Worm (Caenorhabditis elegans): ENCODE measurements around the gene Y48B6A.5.

Gene Y48B6A.5

ce11 chrII:14175099-14175498 is at the start of gene Y48B6A.5:
Y48B6A.5 (minus strand) TSS chrII:14175199.
- TF ChIP-seq klf-2 (GFP tag; conservative IDR thresholded peaks at IDR 0.05) (no peak), T22C8.4 (GFP tag; IDR thresholded peaks at IDR 0.05) (no peak), ztf-29 (GFP tag; IDR thresholded peaks at IDR 0.05) (no peak), ztf-23 (GFP tag; IDR thresholded peaks at IDR 0.05) (no peak), cog-1 (tag; optimal IDR thresholded peaks at IDR 0.05) (no peak), tab-1 (GFP tag; IDR thresholded peaks at IDR 0.05) (no peak), med-1 (GFP tag; optimal IDR thresholded peaks at IDR 0.05; ENCODE audit: insufficient read depth) (no peak), ref-1 (GFP tag; conservative IDR thresholded peaks at IDR 0.05) (no peak), flt-1 (GFP tag; IDR thresholded peaks at IDR 0.05) (no peak)

ce11 chrII:14218142-14218541 is 43.1 kb upstream of the Y48B6A.5 start:
- TF ChIP-seq med-1 (GFP tag; optimal IDR thresholded peaks at IDR 0.05; ENCODE audit: insufficient read depth) = no peak

DNA sequence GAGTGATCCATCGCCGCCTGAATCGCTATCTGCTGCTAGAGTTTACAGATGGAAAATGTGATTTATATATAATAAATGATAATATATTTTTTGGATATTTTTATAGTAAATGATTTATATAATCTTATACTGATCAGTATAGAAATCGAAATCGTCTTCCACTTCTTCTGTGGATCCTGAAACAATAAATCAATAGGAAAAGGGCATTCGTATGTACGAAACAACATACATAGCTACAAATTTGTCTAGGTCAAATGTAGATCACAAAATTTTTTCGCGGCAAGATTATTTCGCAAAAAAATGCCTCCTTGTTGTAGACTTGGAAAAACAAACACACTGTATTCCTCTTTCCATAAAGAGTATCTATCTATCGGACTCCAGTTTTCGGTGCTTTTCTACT is 39.1 kb upstream of the Y48B6A.5 start, which contains the start of gene Y48B6A.10:
Y48B6A.10 (plus strand) TSS at position 301 of the 400 bp plus-strand sequence.
- TF ChIP-seq flt-1 (GFP tag; IDR thresholded peaks at IDR 0.05) = no peak
- TF ChIP-seq med-1 (GFP tag; optimal IDR thresholded peaks at IDR 0.05; ENCODE audit: insufficient read depth) = no peak
- no peak for TF ChIP-seq T22C8.4 (GFP tag; IDR thresholded peaks at IDR 0.05)
- TF ChIP-seq ref-1 (GFP tag; conservative IDR thresholded peaks at IDR 0.05) = no peak
- no peak for TF ChIP-seq tab-1 (GFP tag; IDR thresholded peaks at IDR 0.05)
- no peak for TF ChIP-seq klf-2 (GFP tag; conservative IDR thresholded peaks at IDR 0.05)
- no peak for TF ChIP-seq ztf-23 (GFP tag; IDR thresholded peaks at IDR 0.05)
- no peak for TF ChIP-seq ztf-29 (GFP tag; IDR thresholded peaks at IDR 0.05)
- TF ChIP-seq cog-1 (tag; optimal IDR thresholded peaks at IDR 0.05) = no peak

- TF ChIP-seq tab-1 (GFP tag; IDR thresholded peaks at IDR 0.05) (no peak), ref-1 (GFP tag; conservative IDR thresholded peaks at IDR 0.05) (no peak), flt-1 (GFP tag; IDR thresholded peaks at IDR 0.05) (no peak), ztf-23 (GFP tag; IDR thresholded peaks at IDR 0.05) (no peak), cog-1 (tag; optimal IDR thresholded peaks at IDR 0.05) (no peak), klf-2 (GFP tag; conservative IDR thresholded peaks at IDR 0.05) (no peak), ztf-29 (GFP tag; IDR thresholded peaks at IDR 0.05) (no peak), med-1 (GFP tag; optimal IDR thresholded peaks at IDR 0.05; ENCODE audit: insufficient read depth) (no peak), T22C8.4 (GFP tag; IDR thresholded peaks at IDR 0.05) (no peak)
Measured at ce11 chrII:14211118-14211517, 36.1 kb upstream of the Y48B6A.5 start, which contains the start of gene hot-7. hot-7 (plus strand) TSS chrII:14211418.

- TF ChIP-seq flt-1 (GFP tag; IDR thresholded peaks at IDR 0.05) (0 out of 2 replicates have a peak, but pooled peaks have one; percentile 43), ztf-29 (GFP tag; IDR thresholded peaks at IDR 0.05) (no peak)
Measured at ce11 chrII:14206211-14206610, 31.2 kb upstream of the Y48B6A.5 start.

DNA sequence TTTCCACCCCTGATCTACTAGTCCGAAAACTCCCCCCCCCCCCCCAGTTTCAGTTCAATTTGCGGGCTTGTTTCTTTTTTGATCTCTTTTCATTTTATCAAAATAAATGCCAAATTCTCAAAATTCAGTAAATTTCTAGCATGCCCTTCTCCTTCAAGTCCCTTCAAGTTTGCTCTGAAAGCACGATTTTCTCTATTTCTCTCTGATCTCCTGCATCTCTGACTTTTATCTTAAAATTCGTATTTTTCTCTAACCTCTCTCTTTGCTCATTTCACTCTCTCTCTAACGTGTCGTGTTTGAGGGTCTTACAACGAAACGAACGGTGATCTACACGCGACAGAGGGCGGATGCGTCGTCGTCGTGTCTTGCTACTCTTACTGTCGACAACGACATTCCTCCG is 30.3 kb upstream of the Y48B6A.5 start, which contains the start of gene ace-3:
ace-3 (plus strand) TSS at position 301 of the 400 bp plus-strand sequence.
- TF ChIP-seq ztf-23 (GFP tag; IDR thresholded peaks at IDR 0.05) (no peak), T22C8.4 (GFP tag; IDR thresholded peaks at IDR 0.05) (no peak), flt-1 (GFP tag; IDR thresholded peaks at IDR 0.05) (no peak), klf-2 (GFP tag; conservative IDR thresholded peaks at IDR 0.05) (no peak)

ce11 chrII:14197499-14198096 is 22.6 kb upstream of the Y48B6A.5 start, which contains the start of gene ace-4:
ace-4 (plus strand) TSS chrII:14198046.
- TF ChIP-seq tab-1 (GFP tag; IDR thresholded peaks at IDR 0.05) (no peak), ref-1 (GFP tag; conservative IDR thresholded peaks at IDR 0.05) (no peak), klf-2 (GFP tag; conservative IDR thresholded peaks at IDR 0.05) (no peak), med-1 (GFP tag; optimal IDR thresholded peaks at IDR 0.05; ENCODE audit: insufficient read depth) (no peak), cog-1 (tag; optimal IDR thresholded peaks at IDR 0.05) (no peak), ztf-23 (GFP tag; IDR thresholded peaks at IDR 0.05) (no peak), ztf-29 (GFP tag; IDR thresholded peaks at IDR 0.05) (no peak), flt-1 (GFP tag; IDR thresholded peaks at IDR 0.05) (no peak), T22C8.4 (GFP tag; IDR thresholded peaks at IDR 0.05) (no peak)

ce11 chrII:14195931-14196330 is 20.9 kb upstream of the Y48B6A.5 start:
- no peak for TF ChIP-seq ztf-29 (GFP tag; IDR thresholded peaks at IDR 0.05)

DNA sequence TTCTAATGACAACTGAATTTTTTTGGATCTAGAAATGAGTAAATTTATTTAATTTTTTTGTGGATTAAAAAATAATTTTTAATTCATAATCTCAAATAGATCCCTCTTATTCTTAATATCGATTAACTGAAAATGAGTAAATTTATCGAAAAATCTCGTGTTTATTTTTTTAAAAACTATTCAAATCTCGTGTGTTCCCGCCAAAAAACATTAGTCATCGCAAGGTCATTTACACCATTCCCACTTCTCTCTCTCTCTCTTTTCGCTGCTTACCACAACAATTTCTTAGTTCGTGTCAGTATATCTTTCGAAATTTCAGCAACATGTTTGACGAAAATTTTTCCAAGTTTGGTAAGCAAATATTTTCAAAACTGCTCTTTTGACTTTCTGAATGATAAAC is 12.5 kb upstream of the Y48B6A.5 start:
- TF ChIP-seq cog-1 (tag; optimal IDR thresholded peaks at IDR 0.05) (no peak), ztf-23 (GFP tag; IDR thresholded peaks at IDR 0.05) (no peak), T22C8.4 (GFP tag; IDR thresholded peaks at IDR 0.05) (no peak), med-1 (GFP tag; optimal IDR thresholded peaks at IDR 0.05; ENCODE audit: insufficient read depth) (no peak), ztf-29 (GFP tag; IDR thresholded peaks at IDR 0.05) (no peak), ref-1 (GFP tag; conservative IDR thresholded peaks at IDR 0.05) (no peak), klf-2 (GFP tag; conservative IDR thresholded peaks at IDR 0.05) (no peak), tab-1 (GFP tag; IDR thresholded peaks at IDR 0.05) (no peak), flt-1 (GFP tag; IDR thresholded peaks at IDR 0.05) (no peak)

DNA sequence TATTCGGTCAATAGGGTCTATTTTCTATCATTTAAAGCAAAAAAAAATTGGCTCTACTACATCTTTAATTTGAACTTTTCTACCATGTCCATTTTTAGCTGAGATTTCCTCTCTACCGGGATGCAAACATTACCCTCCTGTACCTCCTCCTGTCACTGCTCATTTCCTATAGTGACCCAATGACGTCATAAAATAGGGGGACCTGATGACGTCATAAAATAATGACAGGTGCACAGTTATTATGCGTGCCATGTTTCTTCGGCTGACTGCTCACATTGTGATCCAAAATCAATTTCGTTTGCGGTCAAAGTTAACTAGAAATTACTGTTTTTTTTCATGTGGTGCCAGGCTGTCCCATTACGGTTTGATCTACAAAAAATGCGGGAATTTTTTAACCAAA is 11.9 kb upstream of the Y48B6A.5 start:
- no peak for TF ChIP-seq T22C8.4 (GFP tag; IDR thresholded peaks at IDR 0.05)
- no peak for TF ChIP-seq cog-1 (tag; optimal IDR thresholded peaks at IDR 0.05)
